Fruit fly (Drosophila melanogaster) whole organism, pupa: ENCODE results near the gene CrebA.

Experiments used
- CG12605 ChIP-seq: fragments of 200-800 bp; sonication (Bioruptor generic); IDR thresholded peaks from 2 replicates; pipeline ENCODE4 v1.3.6; 2022; ENCODE audit warnings: missing biosample characterization, missing genetic modification characterization
- CG32121 ChIP-seq: fragments of 200-800 bp; sonication (Bioruptor generic); IDR thresholded peaks from 2 replicates; pipeline ENCODE4 v1.3.6; 2022; ENCODE audit warnings: missing biosample characterization, missing genetic modification characterization
- CG4496 ChIP-seq: fragments of 200-800 bp; sonication (Bioruptor generic); IDR thresholded peaks from 3 replicates; pipeline ENCODE4 v1.3.6; 2022; ENCODE audit warnings: missing biosample characterization, missing genetic modification characterization
- CG8159 ChIP-seq: fragments of 200-800 bp; sonication (Bioruptor generic); optimal IDR thresholded peaks from 3 replicates; lab custom pipeline; 2018; ENCODE audit warnings: missing biosample characterization, mild to moderate bottlenecking, missing genetic modification characterization, moderate library complexity

- TF ChIP-seq CG8159 (peak; percentile 98), CG4496 (GFP tag; lab: Robert Waterston, UW) (peak; percentile 98), CG32121 (GFP tag; lab: Robert Waterston, UW) (peak; percentile 97), CG12605 (GFP tag; lab: Robert Waterston, UW) (peak; percentile 97)
Observed at dm6 chr3L:15508233-15508632, 27.0 kb upstream of the CrebA start, which contains the start of gene CG7841.
